Worm (Caenorhabditis elegans) whole organism, early embryonic: ENCODE data around the gene ace-4.

Experiments used
- F13C5.2 ChIP-seq: sonication (generic microtip); optimal IDR thresholded peaks from 2 replicates; lab custom pipeline; 2017; ENCODE audit warnings: mild to moderate bottlenecking, missing genetic modification characterization, inconsistent platforms, missing compliant biosample characterization
- aly-1 ChIP-seq: sonication (generic microtip); optimal IDR thresholded peaks from 2 replicates; lab custom pipeline; 2016; ENCODE audit warnings: missing genetic modification characterization, missing compliant biosample characterization
- ama-1 ChIP-seq: fragments of 150-350 bp; optimal IDR thresholded peaks from 2 replicates; lab custom pipeline; 2014
- ceh-13 ChIP-seq: fragments of 200-800 bp; sonication (Bioruptor generic); optimal IDR thresholded peaks from 2 replicates; lab custom pipeline; 2018; ENCODE audit warnings: mild to moderate bottlenecking, missing genetic modification characterization, missing compliant biosample characterization
- ceh-36 ChIP-seq: sonication (generic microtip); optimal IDR thresholded peaks from 2 replicates; lab custom pipeline; 2016; ENCODE audit warnings: missing genetic modification characterization, inconsistent platforms, missing compliant biosample characterization
- flt-1 ChIP-seq: fragments of 200-800 bp; sonication (Bioruptor generic); IDR thresholded peaks from 2 replicates; pipeline ENCODE4 v1.3.6; 2022; ENCODE audit warnings: missing genetic modification characterization, missing compliant biosample characterization
- hmbx-1 ChIP-seq: sonication (generic microtip); optimal IDR thresholded peaks from 2 replicates; lab custom pipeline; 2016; ENCODE audit warnings: mild to moderate bottlenecking, missing genetic modification characterization, missing compliant biosample characterization
- tra-4 ChIP-seq: sonication (generic microtip); optimal IDR thresholded peaks from 2 replicates; lab custom pipeline; 2017; ENCODE audit warnings: missing genetic modification characterization, missing compliant biosample characterization

DNA sequence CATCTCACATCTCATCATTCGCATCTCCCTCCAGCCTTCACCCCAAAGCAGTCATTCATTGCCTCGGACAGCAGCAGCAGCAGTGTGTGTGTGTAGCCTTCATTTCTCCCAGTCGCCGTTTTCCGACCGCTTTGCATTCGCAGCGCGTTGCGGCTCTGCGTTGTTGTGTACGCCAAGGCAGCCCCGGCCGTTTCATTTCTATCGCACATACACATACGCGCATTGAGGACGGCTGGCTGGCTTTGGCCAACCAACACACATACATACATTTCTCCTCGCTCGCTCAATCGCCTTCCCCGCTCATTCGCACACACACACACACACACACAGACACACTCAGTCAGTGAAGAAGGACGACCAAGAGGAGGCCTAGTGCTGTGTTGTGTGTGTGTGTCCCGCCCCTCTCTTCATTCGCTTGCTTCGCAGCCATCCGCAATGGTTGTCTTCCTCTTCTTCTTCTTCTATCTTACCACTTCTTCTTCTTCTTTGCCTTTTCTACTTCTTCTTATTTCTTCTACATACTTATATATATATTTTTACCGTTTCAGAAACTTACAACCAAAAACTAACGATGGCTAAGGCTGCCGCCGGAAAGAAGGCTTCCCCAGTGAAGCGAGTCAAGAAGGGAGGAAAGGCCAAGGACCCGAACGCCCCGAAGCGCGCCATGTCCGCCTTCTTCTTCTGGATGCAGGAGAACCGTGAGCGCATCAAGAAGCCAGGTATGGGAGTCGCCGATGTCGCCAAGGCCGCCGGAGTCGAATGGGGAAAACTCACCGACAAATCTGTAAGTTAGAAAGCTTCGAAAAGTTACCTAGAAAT, 52.5 kb downstream of the ace-4 start, which contains the start of gene hmg-1.1:
- TF ChIP-seq flt-1 (GFP tag; lab: Robert Waterston, UW) (peak; percentile 19; the same call in 1 of the 2 replicates), hmbx-1 (no peak), ama-1 (lab: Kevin White, UChicago) (peak; percentile 86), F13C5.2 (tag; lab: Kevin White, UChicago) (peak; percentile 82), aly-1 (tag; lab: Kevin White, UChicago) (peak; percentile 21), ceh-13 (peak; percentile 33), tra-4 (tag; lab: Kevin White, UChicago) (no peak), ceh-36 (tag; lab: Kevin White, UChicago) (peak; percentile 17)
